Fruit fly (Drosophila melanogaster) whole organism: ENCODE measurements around the gene Sgs5.

Source experiments
- psq ChIP-seq: fragments of >200 bp; optimal IDR thresholded peaks from 2 replicates; lab custom pipeline; 2017
- usp ChIP-seq: fragments of >200 bp; optimal IDR thresholded peaks from 2 replicates; lab custom pipeline; 2017; ENCODE audit warnings: missing biosample characterization, missing genetic modification characterization, mixed read lengths

- TF ChIP-seq psq (lab: Kevin White, UChicago) (no peak), usp (no peak)
These were observed 36.5 kb upstream of the Sgs5 start, which contains the start of gene Hmx for dm6 chr3R:17558630-17559029.
